Worm (Caenorhabditis elegans) whole organism, late embryonic: ENCODE data around the gene pkc-1.

Experiments
- C08G9.2 ChIP-seq: sonication (generic microtip); optimal IDR thresholded peaks from 2 replicates; lab custom pipeline; 2016; ENCODE audit warnings: mild to moderate bottlenecking, missing genetic modification characterization, moderate library complexity, missing compliant biosample characterization
- F13H6.1 ChIP-seq: sonication (generic microtip); optimal IDR thresholded peaks from 2 replicates; lab custom pipeline; 2016; ENCODE audit warnings: missing genetic modification characterization, missing compliant biosample characterization
- K02D7.2 ChIP-seq: sonication (generic microtip); optimal IDR thresholded peaks from 2 replicates; lab custom pipeline; 2017; ENCODE audit warnings: mild to moderate bottlenecking, missing genetic modification characterization, missing compliant biosample characterization
- Y22D7AL.16 ChIP-seq: sonication (generic microtip); optimal IDR thresholded peaks from 2 replicates; lab custom pipeline; 2016; ENCODE audit warnings: missing genetic modification characterization, missing compliant biosample characterization
- ahr-1 ChIP-seq: sonication (generic microtip); optimal IDR thresholded peaks from 2 replicates; lab custom pipeline; 2016; ENCODE audit warnings: missing genetic modification characterization, missing compliant biosample characterization
- ceh-14 ChIP-seq: sonication (generic microtip); optimal IDR thresholded peaks from 2 replicates; lab custom pipeline; 2016; ENCODE audit warnings: missing genotype, missing genetic modification characterization, missing compliant biosample characterization
- ceh-19 ChIP-seq: fragments of 200-800 bp; sonication (Bioruptor generic); optimal IDR thresholded peaks from 2 replicates; lab custom pipeline; 2018; ENCODE audit warnings: mild to moderate bottlenecking, missing genetic modification characterization, missing compliant biosample characterization
- ceh-22 ChIP-seq: sonication (generic microtip); optimal IDR thresholded peaks from 2 replicates; lab custom pipeline; 2017; ENCODE audit warnings: missing biosample characterization, missing genetic modification characterization
- ceh-24 ChIP-seq: sonication (generic microtip); optimal IDR thresholded peaks from 2 replicates; lab custom pipeline; 2016; ENCODE audit warnings: mild to moderate bottlenecking, missing genetic modification characterization, missing compliant biosample characterization
- ceh-30 ChIP-seq: fragments of 150-350 bp; optimal IDR thresholded peaks from 2 replicates; lab custom pipeline; 2014; ENCODE audit warnings: missing biosample characterization, missing genetic modification characterization
- ceh-31 ChIP-seq: sonication (generic microtip); optimal IDR thresholded peaks from 2 replicates; lab custom pipeline; 2016; ENCODE audit warnings: missing genetic modification characterization, missing compliant biosample characterization
- ceh-48 ChIP-seq: sonication (generic microtip); optimal IDR thresholded peaks from 2 replicates; lab custom pipeline; 2016; ENCODE audit warnings: missing genetic modification characterization, inconsistent platforms, missing compliant biosample characterization
- ceh-6 ChIP-seq: fragments of 200-800 bp; sonication (Bioruptor generic); optimal IDR thresholded peaks from 2 replicates; lab custom pipeline; 2018; ENCODE audit warnings: mild to moderate bottlenecking, missing genetic modification characterization, missing compliant biosample characterization
- ceh-9 ChIP-seq: sonication (generic microtip); optimal IDR thresholded peaks from 2 replicates; lab custom pipeline; 2016; ENCODE audit warnings: mild to moderate bottlenecking, missing genetic modification characterization, inconsistent platforms, missing compliant biosample characterization
- che-1 ChIP-seq: sonication (generic microtip); optimal IDR thresholded peaks from 2 replicates; lab custom pipeline; 2016; ENCODE audit warnings: mild to moderate bottlenecking, missing genetic modification characterization, missing compliant biosample characterization
- dmd-4 ChIP-seq: sonication (generic microtip); optimal IDR thresholded peaks from 2 replicates; lab custom pipeline; 2016; ENCODE audit warnings: borderline replicate concordance, missing genetic modification characterization, missing compliant biosample characterization
- elt-2 ChIP-seq: sonication (generic microtip); optimal IDR thresholded peaks from 2 replicates; lab custom pipeline; 2016; ENCODE audit warnings: missing genetic modification reagents, missing genetic modification characterization, missing compliant biosample characterization
- fax-1 ChIP-seq: sonication (generic microtip); optimal IDR thresholded peaks from 2 replicates; lab custom pipeline; 2016; ENCODE audit warnings: missing genotype, missing genetic modification characterization, missing compliant biosample characterization
- fkh-6 ChIP-seq: sonication (generic microtip); optimal IDR thresholded peaks from 2 replicates; lab custom pipeline; 2016; ENCODE audit warnings: missing genetic modification characterization, missing compliant biosample characterization
- hlh-15 ChIP-seq: sonication (generic microtip); optimal IDR thresholded peaks from 2 replicates; lab custom pipeline; 2016; ENCODE audit warnings: missing genetic modification characterization, missing compliant biosample characterization
- hlh-30 ChIP-seq: sonication (generic microtip); optimal IDR thresholded peaks from 2 replicates; lab custom pipeline; 2017; ENCODE audit warnings: antibody characterized with exemption, missing genetic modification characterization, missing compliant biosample characterization; ENCODE audit not compliant: insufficient read depth
- hlh-8 ChIP-seq: sonication (generic microtip); optimal IDR thresholded peaks from 2 replicates; lab custom pipeline; 2016; ENCODE audit warnings: missing genotype, missing genetic modification characterization, missing compliant biosample characterization
- lim-6 ChIP-seq: sonication (generic microtip); optimal IDR thresholded peaks from 2 replicates; lab custom pipeline; 2016; ENCODE audit warnings: missing genetic modification characterization, missing compliant biosample characterization
- nfya-1 ChIP-seq: sonication (generic microtip); optimal IDR thresholded peaks from 2 replicates; lab custom pipeline; 2017; ENCODE audit warnings: missing genetic modification characterization, mild to moderate bottlenecking, missing compliant biosample characterization, antibody characterized with exemption, moderate library complexity
- nhr-11 ChIP-seq: fragments of 150-350 bp; optimal IDR thresholded peaks from 2 replicates; lab custom pipeline; 2014; ENCODE audit warnings: missing biosample characterization, missing genetic modification characterization
- nhr-232 ChIP-seq: sonication (generic microtip); optimal IDR thresholded peaks from 2 replicates; lab custom pipeline; 2016; ENCODE audit warnings: missing genetic modification characterization, missing compliant biosample characterization
- npax-4 ChIP-seq: sonication (generic microtip); optimal IDR thresholded peaks from 2 replicates; lab custom pipeline; 2016; ENCODE audit warnings: missing genetic modification characterization, missing compliant biosample characterization
- pat-9 ChIP-seq: fragments of 200-800 bp; sonication (Bioruptor generic); optimal IDR thresholded peaks from 2 replicates; lab custom pipeline; 2018; ENCODE audit warnings: mild to moderate bottlenecking, missing genetic modification characterization, moderate library complexity, missing compliant biosample characterization
- pax-1 ChIP-seq: fragments of 150-350 bp; optimal IDR thresholded peaks from 2 replicates; lab custom pipeline; 2014; ENCODE audit warnings: missing biosample characterization, missing genetic modification characterization
- pha-4 ChIP-seq: fragments of 150-350 bp; optimal IDR thresholded peaks from 2 replicates; lab custom pipeline; 2018; ENCODE audit warnings: missing biosample characterization, missing genetic modification reagents, missing genetic modification characterization
- pqm-1 ChIP-seq: sonication (generic microtip); optimal IDR thresholded peaks from 2 replicates; lab custom pipeline; 2016; ENCODE audit warnings: missing genetic modification characterization, missing compliant biosample characterization
- ref-2 ChIP-seq: sonication (generic microtip); optimal IDR thresholded peaks from 2 replicates; lab custom pipeline; 2016; ENCODE audit warnings: missing genetic modification characterization, missing compliant biosample characterization
- rnt-1 ChIP-seq: sonication (generic microtip); optimal IDR thresholded peaks from 2 replicates; lab custom pipeline; 2016; ENCODE audit warnings: missing genetic modification characterization, missing compliant biosample characterization
- sdc-2 ChIP-seq: sonication (generic microtip); optimal IDR thresholded peaks from 2 replicates; lab custom pipeline; 2016; ENCODE audit warnings: missing genotype, missing genetic modification characterization, missing compliant biosample characterization
- sox-2 ChIP-seq: fragments of 200-800 bp; sonication (Bioruptor generic); IDR thresholded peaks from 2 replicates; pipeline ENCODE4 v1.3.6; 2022; ENCODE audit warnings: missing genetic modification reagents, missing genetic modification characterization, missing compliant biosample characterization
- sox-4 ChIP-seq: sonication (generic microtip); optimal IDR thresholded peaks from 2 replicates; lab custom pipeline; 2017; ENCODE audit warnings: mild to moderate bottlenecking, missing genetic modification characterization, inconsistent platforms, missing compliant biosample characterization
- syd-9 ChIP-seq: sonication (generic microtip); optimal IDR thresholded peaks from 2 replicates; lab custom pipeline; 2016; ENCODE audit warnings: mild to moderate bottlenecking, missing genetic modification characterization, moderate library complexity, missing compliant biosample characterization
- tbx-2 ChIP-seq: sonication (generic microtip); optimal IDR thresholded peaks from 2 replicates; lab custom pipeline; 2016; ENCODE audit warnings: missing genetic modification characterization, missing compliant biosample characterization
- tbx-7 ChIP-seq: sonication (generic microtip); optimal IDR thresholded peaks from 2 replicates; lab custom pipeline; 2016; ENCODE audit warnings: missing genotype, missing genetic modification characterization, missing compliant biosample characterization
- ttx-3 ChIP-seq: sonication (generic microtip); optimal IDR thresholded peaks from 2 replicates; lab custom pipeline; 2016; ENCODE audit warnings: missing genetic modification reagents, missing genetic modification characterization, missing compliant biosample characterization
- unc-42 ChIP-seq: sonication (generic microtip); optimal IDR thresholded peaks from 2 replicates; lab custom pipeline; 2016; ENCODE audit warnings: missing genotype, missing genetic modification characterization, missing compliant biosample characterization
- unc-55 ChIP-seq: sonication (generic microtip); optimal IDR thresholded peaks from 2 replicates; lab custom pipeline; 2017; ENCODE audit warnings: missing biosample characterization, missing genetic modification reagents, missing genetic modification characterization
- unc-86 ChIP-seq: sonication (generic microtip); optimal IDR thresholded peaks from 2 replicates; lab custom pipeline; 2016; ENCODE audit warnings: missing genetic modification characterization, missing compliant biosample characterization
- zip-5 ChIP-seq: sonication (generic microtip); optimal IDR thresholded peaks from 2 replicates; lab custom pipeline; 2016; ENCODE audit warnings: missing genetic modification characterization, missing compliant biosample characterization

The pkc-1 gene

ce11 chrV:12006495-12006894, 25.5 kb downstream of the pkc-1 start, which contains the start of gene F57F5.3 (continued):
- TF ChIP-seq tbx-7 (tag; lab: Kevin White, UChicago) (no peak), pat-9 (no peak), ceh-6 (no peak)

DNA sequence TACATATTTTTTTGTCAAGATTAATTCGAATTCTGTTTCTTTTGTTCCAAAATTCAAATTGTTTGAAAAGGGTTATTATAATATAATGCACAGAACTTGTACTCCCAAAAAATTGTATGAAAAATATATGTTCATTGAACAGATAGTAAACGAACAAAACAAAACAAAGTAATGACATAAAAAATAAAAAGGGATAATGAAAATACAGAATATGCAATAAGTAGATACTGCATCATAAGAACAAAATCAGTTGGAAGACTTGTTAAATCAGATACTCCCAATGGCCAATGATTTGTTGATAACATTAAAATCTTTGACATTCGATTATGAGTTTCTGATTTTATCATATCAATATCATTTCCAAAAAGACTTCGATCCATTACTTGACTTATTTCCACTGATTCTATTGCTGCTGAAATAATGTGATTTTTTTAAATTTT, 27.4 kb downstream of the pkc-1 start:
- TF ChIP-seq lim-6 (tag; lab: Kevin White, UChicago), result no peak
- no peak for TF ChIP-seq unc-42 (tag; lab: Kevin White, UChicago)

DNA sequence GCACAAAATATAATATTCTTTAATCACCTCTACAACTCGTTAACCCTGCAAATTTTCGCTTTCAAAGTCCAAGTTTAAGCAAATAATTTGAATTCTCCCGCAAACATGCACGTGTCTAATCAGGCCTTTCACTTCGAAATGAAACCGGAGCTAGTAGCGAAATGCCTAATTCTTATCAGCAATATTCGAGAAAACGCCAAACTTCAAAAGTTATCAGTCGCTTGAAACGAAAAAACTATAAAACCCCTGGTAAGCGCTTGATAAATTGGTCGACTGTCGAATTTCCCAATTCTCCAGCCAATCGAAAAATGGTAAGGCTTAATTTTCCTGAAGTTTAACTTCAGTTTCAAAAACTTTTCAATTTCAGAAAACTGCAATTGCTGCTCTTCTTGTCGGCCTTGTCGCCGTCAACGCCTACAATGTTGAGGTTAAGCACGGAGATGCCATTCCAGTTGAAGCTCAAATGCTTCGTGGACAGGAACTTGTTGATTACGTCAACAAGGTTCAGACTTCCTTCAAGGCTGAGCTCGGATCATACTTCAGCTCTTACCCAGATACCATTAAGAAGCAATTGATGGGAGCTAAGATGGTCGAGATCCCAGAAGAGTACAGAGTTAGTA, 29.0 kb downstream of the pkc-1 start, which contains the start of gene cpr-9:
Gene cpr-9 (plus strand): TSS at position 188 of the 620 bp plus-strand sequence.
- TF ChIP-seq hlh-30 (tag; lab: Kevin White, UChicago) (no peak), elt-2 (tag; lab: Kevin White, UChicago) (peak; percentile 51)
- TF ChIP-seq, all 69 proteins: peak for 1

- peak; percentile 95 for TF ChIP-seq ceh-6
- peak; percentile 86 for TF ChIP-seq dmd-4
- TF ChIP-seq unc-86 (tag; lab: Kevin White, UChicago), result peak; percentile 97
- peak; percentile 97 for TF ChIP-seq tbx-2 (tag; lab: Kevin White, UChicago)
- no peak for TF ChIP-seq pha-4 (tag; lab: Kevin White, UChicago)
- peak; percentile 93 for TF ChIP-seq che-1 (tag; lab: Kevin White, UChicago)
- TF ChIP-seq sox-4, result peak; percentile 91
- peak; percentile 85 for TF ChIP-seq C08G9.2 (tag; lab: Kevin White, UChicago)
- peak; percentile 90 for TF ChIP-seq sdc-2 (tag; lab: Kevin White, UChicago)
- peak; percentile 92 for TF ChIP-seq npax-4
- no peak for TF ChIP-seq ceh-22 (tag; lab: Kevin White, UChicago)
- peak; percentile 91 for TF ChIP-seq ceh-31 (tag; lab: Kevin White, UChicago)
- peak; percentile 96 for TF ChIP-seq ceh-14 (tag; lab: Kevin White, UChicago)
- TF ChIP-seq ceh-48, result peak; percentile 88
- TF ChIP-seq hlh-8 (tag; lab: Kevin White, UChicago), result peak; percentile 75
- TF ChIP-seq F13H6.1 (tag; lab: Kevin White, UChicago), result peak; percentile 89
- peak; percentile 46 for TF ChIP-seq tbx-7 (tag; lab: Kevin White, UChicago)
- no peak for TF ChIP-seq pax-1
- TF ChIP-seq K02D7.2, result peak; percentile 88
- TF ChIP-seq ceh-19 (GFP tag; lab: Kevin White, UChicago), result peak; percentile 95
- peak; percentile 93 for TF ChIP-seq pqm-1
- no peak for TF ChIP-seq nhr-11 (tag; lab: Kevin White, UChicago)
- peak; percentile 85 for TF ChIP-seq ahr-1
- TF ChIP-seq nhr-232 (tag; lab: Kevin White, UChicago), result peak; percentile 94
- TF ChIP-seq zip-5 (tag; lab: Kevin White, UChicago), result peak; percentile 77
- TF ChIP-seq ttx-3 (tag; lab: Kevin White, UChicago), result peak; percentile 93
- TF ChIP-seq fkh-6, result peak; percentile 93
- TF ChIP-seq ceh-24, result peak; percentile 84
- TF ChIP-seq hlh-15 (tag; lab: Kevin White, UChicago), result peak; percentile 95
- no peak for TF ChIP-seq unc-55
- TF ChIP-seq Y22D7AL.16, result peak; percentile 95
- TF ChIP-seq hlh-30 (tag; lab: Kevin White, UChicago), result peak; percentile 86
- peak; percentile 92 for TF ChIP-seq sox-2 (GFP tag; lab: Robert Waterston, UW)
- peak; percentile 88 for TF ChIP-seq unc-42 (tag; lab: Kevin White, UChicago)
- peak; percentile 88 for TF ChIP-seq fax-1 (tag; lab: Kevin White, UChicago)
- peak; percentile 27 for TF ChIP-seq ceh-30 (tag; lab: Kevin White, UChicago)
- peak; percentile 94 for TF ChIP-seq syd-9 (tag; lab: Kevin White, UChicago)
- peak; percentile 94 for TF ChIP-seq ref-2 (tag; lab: Kevin White, UChicago)
- TF ChIP-seq rnt-1 (tag; lab: Kevin White, UChicago), result peak; percentile 85
- TF ChIP-seq ceh-9 (tag; lab: Kevin White, UChicago), result peak; percentile 80
- TF ChIP-seq nfya-1 (tag; lab: Kevin White, UChicago), result peak; percentile 87
Measured at ce11 chrV:12001747-12002456, 30.1 kb downstream of the pkc-1 start, which contains the start of gene gcy-33. TSS of gene gcy-33 (minus strand) at chrV:12001797.
